Fruit fly (Drosophila melanogaster) whole organism, embryonic: Measurements from ENCODE around the gene Tre1.

Source experiments
- ATbp ChIP-seq: fragments of 200-800 bp; sonication (Bioruptor generic); optimal IDR thresholded peaks from 2 replicates; lab custom pipeline; 2017; ENCODE audit warnings: missing biosample characterization, mild to moderate bottlenecking, missing genetic modification characterization, missing genetic modification reagents
- Antp ChIP-seq: fragments of 200-800 bp; sonication (Bioruptor generic); optimal IDR thresholded peaks from 3 replicates; lab custom pipeline; 2016; ENCODE audit warnings: missing biosample characterization, missing genetic modification characterization
- Awh ChIP-seq: fragments of 200-800 bp; sonication (Bioruptor generic); IDR thresholded peaks from 2 replicates; pipeline ENCODE4, ENCODE4 v1.3.6; 2022; ENCODE audit warnings: missing biosample characterization, missing genetic modification characterization
- BtbVII ChIP-seq: fragments of 200-800 bp; sonication (Bioruptor generic); optimal IDR thresholded peaks from 3 replicates; lab custom pipeline; 2017; ENCODE audit warnings: missing biosample characterization, mild to moderate bottlenecking, missing genetic modification characterization
- CG12744 ChIP-seq: fragments of 200-800 bp; sonication (Bioruptor generic); optimal IDR thresholded peaks from 2 replicates; lab custom pipeline; 2016; ENCODE audit warnings: missing biosample characterization, missing genetic modification characterization
- CG15514 ChIP-seq: fragments of 200-800 bp; sonication (Bioruptor generic); optimal IDR thresholded peaks from 3 replicates; lab custom pipeline; 2017; ENCODE audit warnings: missing biosample characterization, missing genetic modification characterization, mild to moderate bottlenecking, moderate library complexity, missing genetic modification reagents
- CG17385 ChIP-seq: fragments of 200-800 bp; sonication (Bioruptor generic); optimal IDR thresholded peaks from 3 replicates; lab custom pipeline; 2018; ENCODE audit warnings: missing biosample characterization, mild to moderate bottlenecking, missing genetic modification characterization
- CG2678 ChIP-seq: fragments of 200-800 bp; sonication (Bioruptor generic); optimal IDR thresholded peaks from 3 replicates; lab custom pipeline; 2019; ENCODE audit warnings: missing biosample characterization, mild to moderate bottlenecking, missing genetic modification characterization, moderate library complexity
- CG3065 ChIP-seq: fragments of 200-800 bp; sonication (Bioruptor generic); optimal IDR thresholded peaks from 2 replicates; lab custom pipeline; 2016; ENCODE audit warnings: missing biosample characterization, missing genetic modification characterization
- CG31388 ChIP-seq: fragments of 200-800 bp; sonication (Bioruptor generic); optimal IDR thresholded peaks from 2 replicates; lab custom pipeline; 2016; ENCODE audit warnings: missing biosample characterization, missing genetic modification characterization
- CG3281 ChIP-seq: fragments of 200-800 bp; sonication (Bioruptor generic); optimal IDR thresholded peaks from 3 replicates; lab custom pipeline; 2017; ENCODE audit warnings: missing biosample characterization, mild to moderate bottlenecking, missing genetic modification characterization
- CG4424 ChIP-seq: fragments of 200-800 bp; sonication (Bioruptor generic); optimal IDR thresholded peaks from 3 replicates; lab custom pipeline; 2016; ENCODE audit warnings: missing biosample characterization, missing genetic modification characterization
- CG4707 ChIP-seq: fragments of 200-800 bp; sonication (Bioruptor generic); optimal IDR thresholded peaks from 2 replicates; lab custom pipeline; 2018; ENCODE audit warnings: missing biosample characterization, mild to moderate bottlenecking, missing genetic modification characterization, moderate library complexity
- CG4730 ChIP-seq: fragments of 200-800 bp; sonication (Bioruptor generic); IDR thresholded peaks from 2 replicates; pipeline ENCODE4 v1.3.6; 2022; ENCODE audit warnings: missing biosample characterization, missing genetic modification characterization
- CG5180 ChIP-seq: fragments of 200-800 bp; sonication (Bioruptor generic); optimal IDR thresholded peaks from 3 replicates; lab custom pipeline; 2017; ENCODE audit warnings: missing biosample characterization, missing genetic modification characterization, mild to moderate bottlenecking, moderate library complexity, missing genetic modification reagents
- CG6854 ChIP-seq: fragments of 200-800 bp; sonication (Bioruptor generic); optimal IDR thresholded peaks from 3 replicates; lab custom pipeline; 2017; ENCODE audit warnings: missing biosample characterization, mild to moderate bottlenecking, missing genetic modification characterization
- CG7556 ChIP-seq: fragments of 200-800 bp; sonication (Bioruptor generic); optimal IDR thresholded peaks from 2 replicates; lab custom pipeline; 2017; ENCODE audit warnings: missing biosample characterization, mild to moderate bottlenecking, missing genetic modification characterization
- CG7928 ChIP-seq: fragments of 200-800 bp; sonication (Bioruptor generic); optimal IDR thresholded peaks from 2 replicates; lab custom pipeline; 2017; ENCODE audit warnings: missing biosample characterization, mild to moderate bottlenecking, missing genetic modification characterization
- CG8290 ChIP-seq, 3 experiments: fragments of 200-800 bp; sonication (Bioruptor generic); optimal IDR thresholded peaks; 2 replicates each; lab custom pipeline; 2016 to 2019; ENCODE audit warnings: missing biosample characterization in 3 of 3, missing genetic modification characterization in 3 of 3, mild to moderate bottlenecking in 2 of 3, moderate library complexity in 1 of 3
- Deaf1 ChIP-seq: fragments of 200-800 bp; optimal IDR thresholded peaks from 3 replicates; lab custom pipeline; 2019; ENCODE audit warnings: missing biosample characterization, mild to moderate bottlenecking, missing genetic modification characterization, moderate library complexity
- HLH4C ChIP-seq: fragments of 200-800 bp; sonication (Bioruptor generic); IDR thresholded peaks from 3 replicates; pipeline ENCODE4 v1.3.6; 2022; ENCODE audit warnings: missing biosample characterization, missing genetic modification characterization; ENCODE audit not compliant: partially characterized antibody
- Hmr ChIP-seq: fragments of 200-800 bp; sonication (Bioruptor generic); optimal IDR thresholded peaks from 3 replicates; lab custom pipeline; 2017; ENCODE audit warnings: mild to moderate bottlenecking, missing biosample characterization, missing genetic modification reagents, missing genetic modification characterization
- Jarid2 ChIP-seq: fragments of 200-800 bp; sonication (Bioruptor generic); optimal IDR thresholded peaks from 3 replicates; lab custom pipeline; 2017; ENCODE audit warnings: mild to moderate bottlenecking, missing biosample characterization, missing genetic modification reagents, missing genetic modification characterization
- NC2β ChIP-seq: fragments of 200-800 bp; sonication (Bioruptor generic); optimal IDR thresholded peaks from 2 replicates; lab custom pipeline; 2016; ENCODE audit warnings: missing biosample characterization, missing genetic modification characterization
- Nf-YB ChIP-seq: fragments of 200-800 bp; sonication (Bioruptor generic); optimal IDR thresholded peaks from 3 replicates; lab custom pipeline; 2019; ENCODE audit warnings: missing biosample characterization, mild to moderate bottlenecking, missing genetic modification characterization, moderate library complexity
- Oli ChIP-seq: fragments of 200-800 bp; sonication (Bioruptor generic); optimal IDR thresholded peaks from 2 replicates; lab custom pipeline; 2018; ENCODE audit warnings: missing biosample characterization, mild to moderate bottlenecking, missing genetic modification characterization, moderate library complexity
- Pdp1 ChIP-seq, 2 experiments: fragments of 200-800 bp; sonication (Bioruptor generic); optimal IDR thresholded peaks; 3 replicates each; lab custom pipeline; 2016; ENCODE audit warnings: missing biosample characterization in 2 of 2, missing genetic modification characterization in 2 of 2, mild to moderate bottlenecking in 1 of 2, moderate library complexity in 1 of 2
- ash1 ChIP-seq: fragments of 200-800 bp; sonication (Bioruptor generic); optimal IDR thresholded peaks from 2 replicates; lab custom pipeline; 2018; ENCODE audit warnings: missing biosample characterization, mild to moderate bottlenecking, missing genetic modification characterization
- bigmax ChIP-seq: fragments of 200-800 bp; sonication (Bioruptor generic); optimal IDR thresholded peaks from 2 replicates; lab custom pipeline; 2018; ENCODE audit warnings: missing biosample characterization, mild to moderate bottlenecking, missing genetic modification characterization
- cato ChIP-seq: fragments of 200-800 bp; sonication (Bioruptor generic); optimal IDR thresholded peaks from 2 replicates; lab custom pipeline; 2016; ENCODE audit warnings: missing biosample characterization, missing genetic modification characterization, borderline replicate concordance
- caup ChIP-seq: fragments of 200-800 bp; sonication (Bioruptor generic); optimal IDR thresholded peaks from 3 replicates; lab custom pipeline; 2017; ENCODE audit warnings: missing biosample characterization, mild to moderate bottlenecking, missing genetic modification characterization, moderate library complexity; ENCODE audit not compliant: severe bottlenecking
- ci ChIP-seq: fragments of 200-800 bp; sonication (Bioruptor generic); IDR thresholded peaks from 3 replicates; pipeline ENCODE4 v1.3.6; 2022; ENCODE audit warnings: missing biosample characterization, missing genetic modification characterization
- danr ChIP-seq: fragments of 200-800 bp; sonication (Bioruptor generic); IDR thresholded peaks from 2 replicates; pipeline ENCODE4 v1.3.6; 2022; ENCODE audit warnings: missing biosample characterization, missing genetic modification characterization
- dati ChIP-seq: fragments of 200-800 bp; sonication (Bioruptor generic); IDR thresholded peaks from 2 replicates; pipeline ENCODE4 v1.3.6; 2022; ENCODE audit warnings: missing biosample characterization, missing genetic modification characterization
- dmrt99B ChIP-seq: fragments of 200-800 bp; sonication (Bioruptor generic); optimal IDR thresholded peaks from 2 replicates; lab custom pipeline; 2018; ENCODE audit warnings: missing biosample characterization, mild to moderate bottlenecking, missing genetic modification characterization, moderate library complexity
- emc ChIP-seq: fragments of 200-800 bp; sonication (Bioruptor generic); optimal IDR thresholded peaks from 2 replicates; lab custom pipeline; 2016; ENCODE audit warnings: missing biosample characterization, missing genetic modification characterization
- fru ChIP-seq: fragments of >200 bp; optimal IDR thresholded peaks from 2 replicates; lab custom pipeline; 2017
- kni ChIP-seq: fragments of 200-800 bp; sonication (Bioruptor generic); optimal IDR thresholded peaks from 3 replicates; lab custom pipeline; 2017; ENCODE audit warnings: mild to moderate bottlenecking, missing biosample characterization, missing genetic modification reagents, missing genetic modification characterization
- lab ChIP-seq: fragments of 200-800 bp; sonication (Bioruptor generic); optimal IDR thresholded peaks from 3 replicates; lab custom pipeline; 2017; ENCODE audit warnings: missing biosample characterization, missing genetic modification characterization, mild to moderate bottlenecking, moderate library complexity, missing genetic modification reagents
- nerfin-2 ChIP-seq: fragments of 200-800 bp; sonication (Bioruptor generic); IDR thresholded peaks from 2 replicates; pipeline ENCODE4 v1.3.6; 2022; ENCODE audit warnings: missing biosample characterization, missing genetic modification characterization; ENCODE audit not compliant: partially characterized antibody
- nmo ChIP-seq: fragments of 200-800 bp; sonication (Bioruptor generic); optimal IDR thresholded peaks from 2 replicates; lab custom pipeline; 2018; ENCODE audit warnings: missing biosample characterization, mild to moderate bottlenecking, missing genetic modification characterization, moderate library complexity
- nom ChIP-seq: fragments of 200-800 bp; sonication (Bioruptor generic); optimal IDR thresholded peaks from 2 replicates; lab custom pipeline; 2017; ENCODE audit warnings: missing biosample characterization, missing genetic modification characterization, mild to moderate bottlenecking, moderate library complexity, missing genetic modification reagents
- psq ChIP-seq: fragments of 200-800 bp; sonication (Bioruptor generic); optimal IDR thresholded peaks from 2 replicates; lab custom pipeline; 2017; ENCODE audit warnings: missing biosample characterization, missing genetic modification characterization
- run ChIP-seq: fragments of 200-800 bp; sonication (Bioruptor generic); optimal IDR thresholded peaks from 3 replicates; lab custom pipeline; 2018; ENCODE audit warnings: missing biosample characterization, mild to moderate bottlenecking, missing genetic modification characterization
- scrt ChIP-seq: fragments of 200-800 bp; sonication (Bioruptor generic); optimal IDR thresholded peaks from 2 replicates; lab custom pipeline; 2018; ENCODE audit warnings: missing biosample characterization, mild to moderate bottlenecking, missing genetic modification characterization, moderate library complexity
- sd ChIP-seq: fragments of 200-800 bp; sonication (Bioruptor generic); optimal IDR thresholded peaks from 3 replicates; lab custom pipeline; 2018; ENCODE audit warnings: missing biosample characterization, mild to moderate bottlenecking, missing genetic modification characterization, moderate library complexity
- seq ChIP-seq: fragments of 200-800 bp; sonication (Bioruptor generic); IDR thresholded peaks from 2 replicates; pipeline ENCODE4 v1.3.6; 2022; ENCODE audit warnings: missing biosample characterization, missing genetic modification characterization
- vfl ChIP-seq: fragments of 200-800 bp; sonication (Bioruptor generic); optimal IDR thresholded peaks from 2 replicates; lab custom pipeline; 2016; ENCODE audit warnings: missing biosample characterization, missing genetic modification characterization
- wek ChIP-seq: fragments of 200-800 bp; sonication (Bioruptor generic); optimal IDR thresholded peaks from 3 replicates; lab custom pipeline; 2018; ENCODE audit warnings: missing biosample characterization, mild to moderate bottlenecking, missing genetic modification characterization, moderate library complexity
- yki ChIP-seq: fragments of >200 bp; optimal IDR thresholded peaks from 3 replicates; lab custom pipeline; 2018

Gene Tre1

DNA sequence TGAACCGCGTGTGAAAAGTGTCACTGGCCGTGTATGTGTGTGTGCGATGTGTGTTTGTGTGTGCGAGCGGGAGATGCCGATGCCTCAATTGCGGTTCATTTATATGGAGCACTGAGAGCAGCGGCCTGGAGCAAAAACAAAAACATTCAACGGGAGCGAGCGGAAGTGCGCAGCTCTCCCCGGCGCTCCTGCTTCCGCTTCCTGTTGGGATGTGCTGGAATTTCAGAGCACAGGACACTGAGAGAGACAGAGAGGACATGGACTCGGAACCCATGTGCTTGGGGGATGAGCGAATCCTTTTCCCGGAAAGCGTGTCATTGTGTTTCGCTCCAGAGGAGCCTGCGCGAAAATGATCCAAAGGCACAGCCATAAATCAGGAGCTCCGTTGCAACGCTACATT lies 15.6 kb downstream of the Tre1 start (continued):
- TF ChIP-seq psq (GFP tag; lab: Kevin White, UChicago) (no peak), vfl (GFP tag; lab: Kevin White, UChicago) (no peak), CG8290 (GFP tag; optimal IDR thresholded peaks at IDR 0.05; lab: Kevin White, UChicago) (no peak), CG8290 (tag; optimal IDR thresholded peaks at IDR 0.05; lab: Kevin White, UChicago) (peak in 1 of 2 experiments; percentile 53), CG4707 (GFP tag; lab: Kevin White, UChicago) (peak; percentile 10), nmo (GFP tag; lab: Kevin White, UChicago) (no peak), sd (tag; lab: Kevin White, UChicago) (peak; percentile 56), Antp (GFP tag; lab: Kevin White, UChicago) (no peak), bigmax (GFP tag; lab: Kevin White, UChicago) (no peak), nom (GFP tag; lab: Kevin White, UChicago) (no peak), CG7556 (GFP tag; lab: Kevin White, UChicago) (no peak), dati (no peak), Deaf1 (tag; lab: Kevin White, UChicago) (peak; percentile 12), Pdp1 (GFP tag; optimal IDR thresholded peaks at IDR 0.05; lab: Kevin White, UChicago) (no peak), CG3281 (GFP tag; lab: Kevin White, UChicago) (peak; percentile 64), kni (GFP tag; lab: Kevin White, UChicago) (peak; percentile 13), CG17385 (GFP tag; lab: Kevin White, UChicago) (peak; percentile 41), CG2678 (tag; lab: Kevin White, UChicago) (peak; percentile 20), ATbp (GFP tag; lab: Kevin White, UChicago) (peak; percentile 57), ash1 (GFP tag; lab: Kevin White, UChicago) (no peak), CG7928 (GFP tag; lab: Kevin White, UChicago) (no peak), CG3065 (GFP tag; lab: Kevin White, UChicago) (no peak), CG6854 (GFP tag; lab: Kevin White, UChicago) (peak; percentile 56), Hmr (peak; percentile 69), BtbVII (GFP tag; lab: Kevin White, UChicago) (peak; percentile 67), CG12744 (GFP tag; lab: Kevin White, UChicago) (no peak), ci (GFP tag; lab: Robert Waterston, UW) (peak; percentile 74; the same call in 2 of the 3 replicates), caup (GFP tag; lab: Kevin White, UChicago) (peak; percentile 68), Awh (GFP tag; lab: Robert Waterston, UW) (no peak), CG5180 (GFP tag; lab: Kevin White, UChicago) (peak; percentile 26), nerfin-2 (no peak), dmrt99B (tag; lab: Kevin White, UChicago) (peak; percentile 14), scrt (GFP tag; lab: Kevin White, UChicago) (peak; percentile 52), yki (no peak), cato (no peak), NC2β (GFP tag; lab: Kevin White, UChicago) (no peak), CG4730 (GFP tag; lab: Robert Waterston, UW) (no peak), fru (lab: Kevin White, UChicago) (no peak), danr (GFP tag; lab: Robert Waterston, UW) (no peak), CG31388 (GFP tag; lab: Kevin White, UChicago) (no peak), HLH4C (GFP tag; lab: Robert Waterston, UW) (no peak), Nf-YB (no peak), run (tag; lab: Kevin White, UChicago) (no peak), CG15514 (peak; percentile 62), Oli (tag; lab: Kevin White, UChicago) (no peak), CG4424 (GFP tag; lab: Kevin White, UChicago) (no peak), emc (GFP tag; lab: Kevin White, UChicago) (no peak), lab (peak; percentile 83), seq (GFP tag; lab: Robert Waterston, UW) (peak; percentile 61; the same call in 1 of the 2 replicates), wek (GFP tag; lab: Kevin White, UChicago) (peak; percentile 39), Jarid2 (no peak)
